Worm (Caenorhabditis elegans): Measurements from ENCODE around the gene fbxa-80.

The fbxa-80 gene

DNA sequence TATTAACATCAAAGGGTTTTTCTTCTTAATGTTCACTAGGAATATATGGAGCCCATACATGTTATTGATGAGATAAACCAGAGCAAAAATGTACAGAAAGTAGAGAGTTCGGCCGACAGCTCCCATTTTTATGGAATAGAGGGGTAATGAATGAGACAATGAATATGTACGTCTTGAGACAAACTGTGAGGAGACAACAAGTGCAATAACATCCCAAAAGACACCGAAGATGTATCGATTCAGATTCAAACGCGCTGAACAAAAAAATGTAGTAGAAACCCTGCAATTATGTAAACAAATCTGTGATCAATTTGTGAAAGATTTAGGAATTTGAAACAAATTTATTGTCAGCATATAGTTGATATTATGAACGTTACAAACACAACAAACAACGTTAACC lies 32.0 kb upstream of the fbxa-80 start:
- TF ChIP-seq mep-1 (tag; optimal IDR thresholded peaks at IDR 0.05) (no peak), sptf-1 (tag; optimal IDR thresholded peaks at IDR 0.05) (no peak), zip-8 (tag; optimal IDR thresholded peaks at IDR 0.05) (no peak), ham-2 (GFP tag; optimal IDR thresholded peaks at IDR 0.05) (no peak), ceh-39 (tag; optimal IDR thresholded peaks at IDR 0.05) (no peak), bed-3 (GFP tag; optimal IDR thresholded peaks at IDR 0.05) (no peak), hlh-1 (tag; optimal IDR thresholded peaks at IDR 0.05) (no peak), nhr-28 (tag; optimal IDR thresholded peaks at IDR 0.05) (no peak), mls-2 (tag; optimal IDR thresholded peaks at IDR 0.05) (no peak), cnd-1 (tag; optimal IDR thresholded peaks at IDR 0.05) (no peak), nhr-237 (tag; optimal IDR thresholded peaks at IDR 0.05) (no peak), ztf-11 (tag; optimal IDR thresholded peaks at IDR 0.05) (no peak), nhr-12 (tag; optimal IDR thresholded peaks at IDR 0.05) (no peak), lsy-2 (tag; optimal IDR thresholded peaks at IDR 0.05) (no peak), elt-3 (tag; optimal IDR thresholded peaks at IDR 0.05) (no peak), sem-2 (GFP tag; optimal IDR thresholded peaks at IDR 0.05) (no peak)

DNA sequence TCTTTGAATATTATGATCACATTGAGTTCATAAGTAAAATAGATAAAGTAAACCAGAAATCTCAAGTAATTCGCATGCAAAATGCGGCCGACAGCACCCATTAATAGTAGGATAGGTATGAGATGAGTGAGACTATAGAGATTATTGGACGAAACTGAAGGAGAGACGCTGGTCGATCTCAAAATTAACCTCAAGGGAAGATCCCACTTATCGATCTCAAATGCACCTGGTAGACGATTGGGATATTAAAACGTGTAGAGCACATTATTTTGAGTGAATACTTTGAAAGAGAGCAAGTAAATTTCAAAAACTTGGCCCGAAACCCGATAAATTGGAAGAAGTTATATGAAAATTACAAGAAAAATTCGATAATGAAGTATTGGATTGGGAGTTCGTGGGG lies 30.7 kb upstream of the fbxa-80 start, which contains the start of gene Y82E9BL.6:
TSS of gene Y82E9BL.6 (minus strand) at position 101 of the 400 bp plus-strand sequence.
- no peak for TF ChIP-seq unc-120 (tag; optimal IDR thresholded peaks at IDR 0.05; ENCODE audit: poor library complexity, severe bottlenecking)
- no peak for TF ChIP-seq unc-62 (GFP tag; optimal IDR thresholded peaks at IDR 0.05)
- no peak for TF ChIP-seq lsy-2 (tag; optimal IDR thresholded peaks at IDR 0.05)
- no peak for TF ChIP-seq drap-1 (GFP tag; optimal IDR thresholded peaks at IDR 0.05)
- TF ChIP-seq ceh-39 (tag; optimal IDR thresholded peaks at IDR 0.05): no peak

DNA sequence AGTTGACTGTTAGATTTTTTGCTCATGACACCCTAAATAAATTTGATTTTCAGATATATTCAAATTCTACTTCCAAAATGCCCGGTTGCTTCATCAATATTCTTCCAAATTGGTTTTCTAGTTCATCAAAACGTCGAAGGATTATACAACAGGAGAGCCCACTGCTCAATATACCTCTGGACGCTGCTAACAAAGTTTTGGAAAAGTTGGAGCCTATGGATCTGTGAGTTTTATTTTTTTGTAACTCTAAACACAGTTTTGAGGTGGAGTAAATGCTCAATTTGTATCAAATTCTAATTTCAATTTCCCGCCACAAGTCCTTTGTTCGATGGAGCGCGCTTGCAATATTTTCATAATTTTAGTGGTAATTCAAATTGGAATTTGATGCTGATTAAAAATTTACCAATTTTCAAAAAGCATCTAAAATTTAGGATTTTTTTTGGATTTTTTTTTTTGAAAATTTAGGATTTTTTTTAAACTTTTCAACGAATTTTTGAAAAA lies 28.0 kb upstream of the fbxa-80 start, which contains the start of gene fbxa-27:
TSS of gene fbxa-27 (plus strand) at position 51 of the 501 bp plus-strand sequence.
- TF ChIP-seq unc-39 (tag; optimal IDR thresholded peaks at IDR 0.05) (no peak), lsy-2 (tag; optimal IDR thresholded peaks at IDR 0.05) (no peak), snpc-4 (tag; optimal IDR thresholded peaks at IDR 0.05) (no peak), drap-1 (GFP tag; optimal IDR thresholded peaks at IDR 0.05) (no peak), ces-1 (GFP tag; optimal IDR thresholded peaks at IDR 0.05) (no peak), mab-5 (tag; optimal IDR thresholded peaks at IDR 0.05) (no peak), nhr-28 (tag; optimal IDR thresholded peaks at IDR 0.05) (no peak), ceh-83 (GFP tag; optimal IDR thresholded peaks at IDR 0.05) (no peak), lin-32 (GFP tag; optimal IDR thresholded peaks at IDR 0.05) (no peak), tbx-8 (GFP tag; optimal IDR thresholded peaks at IDR 0.05) (no peak), bed-3 (GFP tag; optimal IDR thresholded peaks at IDR 0.05) (no peak), elt-1 (tag; optimal IDR thresholded peaks at IDR 0.05; ENCODE audit: borderline replicate concordance, insufficient read depth) (no peak), zip-8 (tag; optimal IDR thresholded peaks at IDR 0.05) (no peak), mep-1 (tag; optimal IDR thresholded peaks at IDR 0.05) (no peak), sptf-1 (tag; optimal IDR thresholded peaks at IDR 0.05) (no peak), lin-13 (tag; optimal IDR thresholded peaks at IDR 0.05) (no peak), pha-4 (tag; optimal IDR thresholded peaks at IDR 0.05) (no peak), unc-120 (tag; optimal IDR thresholded peaks at IDR 0.05; ENCODE audit: poor library complexity, severe bottlenecking) (no peak), nhr-2 (tag; optimal IDR thresholded peaks at IDR 0.05) (no peak)

DNA sequence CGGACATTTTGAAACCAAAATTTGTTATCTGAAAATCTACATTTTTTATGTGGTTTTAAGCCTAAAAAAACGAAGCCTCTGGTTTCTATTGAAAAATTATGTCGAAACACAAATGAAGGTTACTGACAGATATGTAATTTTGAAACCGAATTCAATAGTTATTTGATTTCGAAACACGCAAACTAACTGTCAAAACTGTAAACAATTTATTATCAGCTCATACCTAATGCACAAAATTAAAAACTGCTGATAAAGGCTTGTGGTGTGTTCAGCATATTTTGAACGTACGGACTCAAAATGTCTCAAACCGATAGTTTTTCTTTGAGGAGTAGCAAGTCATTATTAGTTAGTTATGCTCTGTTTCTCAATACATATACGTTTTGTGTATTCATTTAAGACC lies 27.5 kb upstream of the fbxa-80 start, which contains the start of gene fbxa-26:
TSS of gene fbxa-26 (minus strand) at position 35 of the 400 bp plus-strand sequence.
- TF ChIP-seq mep-1 (tag; optimal IDR thresholded peaks at IDR 0.05): no peak
- no peak for TF ChIP-seq ces-1 (GFP tag; optimal IDR thresholded peaks at IDR 0.05)
- TF ChIP-seq mab-5 (tag; optimal IDR thresholded peaks at IDR 0.05): no peak
- TF ChIP-seq lsy-2 (tag; optimal IDR thresholded peaks at IDR 0.05): no peak
- no peak for TF ChIP-seq cnd-1 (tag; optimal IDR thresholded peaks at IDR 0.05)
- no peak for TF ChIP-seq ham-2 (GFP tag; optimal IDR thresholded peaks at IDR 0.05)

DNA sequence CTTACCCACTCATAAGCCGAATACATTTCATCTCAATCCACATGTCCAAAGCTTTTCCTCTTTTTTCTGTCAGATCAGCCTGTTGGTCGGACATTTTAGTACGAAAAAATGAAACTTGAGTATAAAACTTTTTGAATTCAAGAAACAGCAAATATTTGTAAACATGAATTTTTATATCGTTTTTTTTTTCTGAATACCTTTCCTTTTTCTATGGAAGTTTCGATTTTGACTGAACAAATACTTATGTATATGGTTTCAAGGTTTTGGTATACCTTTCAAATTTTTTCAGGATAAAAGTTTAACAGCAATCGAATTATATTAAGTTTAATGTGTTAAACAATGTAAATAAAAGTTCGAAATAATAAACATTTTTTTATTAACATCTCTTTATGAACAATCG lies 25.2 kb upstream of the fbxa-80 start, which contains the start of gene fbxa-5:
TSS of gene fbxa-5 (minus strand) at position 101 of the 400 bp plus-strand sequence.
- TF ChIP-seq ceh-43 (GFP tag; optimal IDR thresholded peaks at IDR 0.05) (no peak), nhr-2 (tag; optimal IDR thresholded peaks at IDR 0.05) (no peak), sptf-1 (tag; optimal IDR thresholded peaks at IDR 0.05) (no peak), tbx-8 (GFP tag; optimal IDR thresholded peaks at IDR 0.05) (no peak), pha-4 (tag; optimal IDR thresholded peaks at IDR 0.05) (no peak), nhr-28 (tag; optimal IDR thresholded peaks at IDR 0.05) (no peak), drap-1 (GFP tag; optimal IDR thresholded peaks at IDR 0.05) (no peak), zip-8 (tag; optimal IDR thresholded peaks at IDR 0.05) (no peak), lin-13 (tag; optimal IDR thresholded peaks at IDR 0.05) (no peak), M03D4.4 (tag; optimal IDR thresholded peaks at IDR 0.05) (no peak), mep-1 (tag; optimal IDR thresholded peaks at IDR 0.05) (no peak), mab-5 (tag; optimal IDR thresholded peaks at IDR 0.05) (no peak), snpc-4 (tag; optimal IDR thresholded peaks at IDR 0.05) (no peak), elt-3 (tag; optimal IDR thresholded peaks at IDR 0.05) (no peak), bed-3 (GFP tag; optimal IDR thresholded peaks at IDR 0.05) (no peak), hlh-1 (tag; optimal IDR thresholded peaks at IDR 0.05) (no peak), unc-120 (tag; optimal IDR thresholded peaks at IDR 0.05; ENCODE audit: poor library complexity, severe bottlenecking) (no peak)

All from whole organism, mixed stage, embryonic.